Fruit fly (Drosophila melanogaster) whole organism, prepupa: ENCODE results near the gene CG1835.

Experiments used
- CG11294 ChIP-seq: fragments of 200-800 bp; sonication (Bioruptor generic); IDR thresholded peaks from 2 replicates; pipeline ENCODE4 v1.3.6; 2022; ENCODE audit warnings: missing biosample characterization, missing genetic modification characterization
- CG6792 ChIP-seq: fragments of 200-800 bp; sonication (Bioruptor generic); optimal IDR thresholded peaks from 3 replicates; lab custom pipeline; 2016; ENCODE audit warnings: missing biosample characterization, missing genetic modification characterization
- CG6808 ChIP-seq: fragments of 200-800 bp; sonication (Bioruptor generic); optimal IDR thresholded peaks from 3 replicates; lab custom pipeline; 2017; ENCODE audit warnings: missing biosample characterization, missing genetic modification characterization, mild to moderate bottlenecking, moderate library complexity, missing genetic modification reagents
- CG8119 ChIP-seq: fragments of 200-800 bp; sonication (Bioruptor generic); IDR thresholded peaks from 3 replicates; pipeline ENCODE4 v1.3.6; 2022; ENCODE audit warnings: missing biosample characterization, missing genetic modification characterization
- Met ChIP-seq: fragments of 200-800 bp; sonication (Bioruptor generic); optimal IDR thresholded peaks from 3 replicates; lab custom pipeline; 2016; ENCODE audit warnings: missing biosample characterization, missing genetic modification characterization
- esn ChIP-seq: fragments of 200-800 bp; sonication (Bioruptor generic); optimal IDR thresholded peaks from 2 replicates; lab custom pipeline; 2016; ENCODE audit warnings: missing biosample characterization, mild to moderate bottlenecking, missing genetic modification characterization, moderate library complexity

- TF ChIP-seq CG11294 (GFP tag; lab: Robert Waterston, UW), result no peak
- no peak for TF ChIP-seq CG6792 (GFP tag; lab: Kevin White, UChicago)
- no peak for TF ChIP-seq esn (GFP tag; lab: Kevin White, UChicago)
- TF ChIP-seq CG8119 (GFP tag; lab: Robert Waterston, UW), result no peak
- no peak for TF ChIP-seq Met (GFP tag; lab: Kevin White, UChicago)
- no peak for TF ChIP-seq CG6808 (GFP tag; lab: Kevin White, UChicago)
Measured at dm6 chrX:20662919-20663557, 1.3 kb downstream of the CG1835 start.
